Worm (Caenorhabditis elegans) whole organism, young adult: ENCODE results near the gene ubq-1.
A peak's percentile ranks its signal among the peaks of the same experiment; 100 is the strongest.

Experiments
- C06A6.2 ChIP-seq: fragments of 200-800 bp; sonication (Bioruptor generic); conservative IDR thresholded peaks from 2 replicates; pipeline ENCODE4 v1.3.6; 2022; ENCODE audit warnings: missing genetic modification characterization, missing compliant biosample characterization
- C17E4.6 ChIP-seq: fragments of 200-800 bp; sonication (Bioruptor generic); IDR thresholded peaks from 2 replicates; pipeline ENCODE4 v1.3.6; 2022; ENCODE audit warnings: missing genetic modification reagents, missing genetic modification characterization, missing compliant biosample characterization
- F10E7.11 ChIP-seq: sonication (generic microtip); optimal IDR thresholded peaks from 2 replicates; lab custom pipeline; 2017; ENCODE audit warnings: mild to moderate bottlenecking, missing genetic modification characterization, moderate library complexity, missing compliant biosample characterization
- F23B12.7 ChIP-seq: sonication (generic microtip); optimal IDR thresholded peaks from 2 replicates; lab custom pipeline; 2017; ENCODE audit warnings: missing genetic modification characterization, mild to moderate bottlenecking, missing compliant biosample characterization, antibody characterized with exemption, moderate library complexity; ENCODE audit not compliant: insufficient read depth
- F33H1.4 ChIP-seq: fragments of 200-800 bp; sonication (Bioruptor generic); IDR thresholded peaks from 2 replicates; pipeline ENCODE4 v1.3.6; 2022; ENCODE audit warnings: missing genetic modification reagents, missing genetic modification characterization, missing compliant biosample characterization
- F57C9.4 ChIP-seq: sonication (generic microtip); optimal IDR thresholded peaks from 2 replicates; lab custom pipeline; 2017; ENCODE audit warnings: mild to moderate bottlenecking, missing genetic modification characterization, missing compliant biosample characterization
- K11D2.4 ChIP-seq: fragments of 200-800 bp; sonication (Bioruptor generic); IDR thresholded peaks from 2 replicates; pipeline ENCODE4 v1.3.6; 2022; ENCODE audit warnings: missing genetic modification reagents, missing genetic modification characterization, missing compliant biosample characterization
- T07F8.4 ChIP-seq: sonication (generic microtip); optimal IDR thresholded peaks from 2 replicates; lab custom pipeline; 2016; ENCODE audit warnings: mild to moderate bottlenecking, missing genetic modification characterization, moderate library complexity, missing compliant biosample characterization
- Y53F4B.3 ChIP-seq: fragments of 200-800 bp; sonication (Bioruptor generic); IDR thresholded peaks from 2 replicates; pipeline ENCODE4 v1.3.6; 2022; ENCODE audit warnings: missing genetic modification reagents, missing genetic modification characterization, missing compliant biosample characterization
- Y56A3A.18 ChIP-seq: fragments of 200-800 bp; sonication (Bioruptor generic); IDR thresholded peaks from 2 replicates; pipeline ENCODE4 v1.3.6; 2022; ENCODE audit warnings: missing genetic modification reagents, missing genetic modification characterization, missing compliant biosample characterization
- Y67H2A.10 ChIP-seq: fragments of 200-800 bp; sonication (Bioruptor generic); conservative IDR thresholded peaks from 2 replicates; pipeline ENCODE4 v1.3.6; 2022; ENCODE audit warnings: missing genetic modification reagents, missing genetic modification characterization, missing compliant biosample characterization
- Y79H2A.3 ChIP-seq: fragments of 200-800 bp; sonication (Bioruptor generic); conservative IDR thresholded peaks from 2 replicates; pipeline ENCODE4 v1.3.6; 2022; ENCODE audit warnings: missing genetic modification reagents, missing genetic modification characterization, missing compliant biosample characterization
- Y95B8A.8 ChIP-seq: fragments of 200-800 bp; sonication (Bioruptor generic); IDR thresholded peaks from 2 replicates; pipeline ENCODE4 v1.3.6; 2022; ENCODE audit warnings: missing genetic modification reagents, missing genetic modification characterization, missing compliant biosample characterization
- ZK185.1 ChIP-seq: sonication (generic microtip); optimal IDR thresholded peaks from 2 replicates; lab custom pipeline; 2016; ENCODE audit warnings: mild to moderate bottlenecking, missing genetic modification characterization, missing compliant biosample characterization; ENCODE audit not compliant: poor library complexity, severe bottlenecking
- akir-1 ChIP-seq: fragments of 200-800 bp; sonication (Bioruptor generic); optimal IDR thresholded peaks from 2 replicates; lab custom pipeline; 2018; ENCODE audit warnings: mild to moderate bottlenecking, missing genetic modification characterization, moderate library complexity, missing compliant biosample characterization
- attf-3 ChIP-seq: fragments of 200-800 bp; sonication (Bioruptor generic); conservative IDR thresholded peaks from 2 replicates; pipeline ENCODE4 v1.3.6; 2022; ENCODE audit warnings: missing genetic modification reagents, missing genetic modification characterization, missing compliant biosample characterization
- ccch-3 ChIP-seq: fragments of 200-800 bp; sonication (Bioruptor generic); optimal IDR thresholded peaks from 2 replicates; lab custom pipeline; 2018; ENCODE audit warnings: mild to moderate bottlenecking, missing genetic modification characterization, missing compliant biosample characterization
- ceh-27 ChIP-seq: fragments of 200-800 bp; sonication (Bioruptor generic); optimal IDR thresholded peaks from 2 replicates; lab custom pipeline; 2018; ENCODE audit warnings: mild to moderate bottlenecking, missing genetic modification characterization, moderate library complexity, missing compliant biosample characterization
- ceh-40 ChIP-seq: fragments of 200-800 bp; sonication (Bioruptor generic); IDR thresholded peaks from 2 replicates; pipeline ENCODE4 v1.3.6; 2022; ENCODE audit warnings: missing genetic modification characterization, missing compliant biosample characterization
- ceh-58 ChIP-seq: fragments of 200-800 bp; sonication (Bioruptor generic); IDR thresholded peaks from 2 replicates; pipeline ENCODE4 v1.3.6; 2022; ENCODE audit warnings: missing genetic modification characterization, missing compliant biosample characterization
- ceh-79 ChIP-seq: sonication (generic microtip); optimal IDR thresholded peaks from 2 replicates; lab custom pipeline; 2017; ENCODE audit warnings: mild to moderate bottlenecking, missing genetic modification characterization, missing compliant biosample characterization
- chd-7 ChIP-seq: sonication (generic microtip); optimal IDR thresholded peaks from 2 replicates; lab custom pipeline; 2016; ENCODE audit warnings: mild to moderate bottlenecking, missing genetic modification characterization, moderate library complexity, missing compliant biosample characterization
- die-1 ChIP-seq: sonication (generic microtip); optimal IDR thresholded peaks from 2 replicates; lab custom pipeline; 2016; ENCODE audit warnings: missing genotype, mild to moderate bottlenecking, missing genetic modification characterization, missing compliant biosample characterization
- dox-1 ChIP-seq: fragments of 200-800 bp; sonication (Bioruptor generic); IDR thresholded peaks from 2 replicates; pipeline ENCODE4 v1.3.6; 2022; ENCODE audit warnings: missing genetic modification reagents, missing genetic modification characterization, missing compliant biosample characterization
- egrh-3 ChIP-seq: fragments of 200-800 bp; sonication (Bioruptor generic); IDR thresholded peaks from 2 replicates; pipeline ENCODE4 v1.3.6; 2022; ENCODE audit warnings: missing genetic modification reagents, missing genetic modification characterization, missing compliant biosample characterization
- fkh-3 ChIP-seq: sonication (generic microtip); optimal IDR thresholded peaks from 2 replicates; lab custom pipeline; 2016; ENCODE audit warnings: mild to moderate bottlenecking, missing genetic modification characterization, missing compliant biosample characterization
- hmg-1.2 ChIP-seq: fragments of 200-800 bp; sonication (Bioruptor generic); IDR thresholded peaks from 2 replicates; pipeline ENCODE4 v1.3.6; 2022; ENCODE audit warnings: missing genetic modification reagents, missing genetic modification characterization, missing compliant biosample characterization
- let-526 ChIP-seq: fragments of 200-800 bp; sonication (Bioruptor generic); IDR thresholded peaks from 2 replicates; pipeline ENCODE4 v1.3.6; 2022; ENCODE audit warnings: missing genetic modification reagents, missing genetic modification characterization, missing compliant biosample characterization
- lin-26 ChIP-seq: fragments of 200-800 bp; sonication (Bioruptor generic); IDR thresholded peaks from 2 replicates; pipeline ENCODE4 v1.3.6; 2022; ENCODE audit warnings: missing genetic modification reagents, missing genetic modification characterization, missing compliant biosample characterization
- lin-40 ChIP-seq: sonication (generic microtip); optimal IDR thresholded peaks from 2 replicates; lab custom pipeline; 2016; ENCODE audit warnings: missing genetic modification characterization, mild to moderate bottlenecking, missing compliant biosample characterization, missing genotype, missing genetic modification reagents
- lsl-1 ChIP-seq: fragments of 200-800 bp; sonication (Bioruptor generic); optimal IDR thresholded peaks from 2 replicates; lab custom pipeline; 2018; ENCODE audit warnings: mild to moderate bottlenecking, missing genetic modification characterization, moderate library complexity, missing compliant biosample characterization
- madf-10 ChIP-seq: sonication (generic microtip); optimal IDR thresholded peaks from 2 replicates; lab custom pipeline; 2016; ENCODE audit warnings: mild to moderate bottlenecking, missing genetic modification characterization, missing compliant biosample characterization
- madf-6 ChIP-seq: fragments of 200-800 bp; sonication (Bioruptor generic); IDR thresholded peaks from 2 replicates; pipeline ENCODE4 v1.3.6; 2022; ENCODE audit warnings: missing genetic modification reagents, missing genetic modification characterization, missing compliant biosample characterization
- mcd-1 ChIP-seq: fragments of 200-800 bp; sonication (Bioruptor generic); IDR thresholded peaks from 2 replicates; pipeline ENCODE4 v1.3.6; 2022; ENCODE audit warnings: missing genetic modification reagents, missing genetic modification characterization, missing compliant biosample characterization
- mes-4 ChIP-seq: sonication (generic microtip); optimal IDR thresholded peaks from 2 replicates; lab custom pipeline; 2016; ENCODE audit warnings: missing genotype, missing genetic modification characterization, missing compliant biosample characterization
- mxl-1 ChIP-seq: sonication (generic microtip); optimal IDR thresholded peaks from 2 replicates; lab custom pipeline; 2016; ENCODE audit warnings: missing genetic modification characterization, missing compliant biosample characterization
- nfya-2 ChIP-seq: fragments of 200-800 bp; sonication (Bioruptor generic); IDR thresholded peaks from 2 replicates; pipeline ENCODE4 v1.3.6; 2022; ENCODE audit warnings: missing genetic modification reagents, missing genetic modification characterization, missing compliant biosample characterization
- nfyb-1 ChIP-seq: fragments of 200-800 bp; sonication (Bioruptor generic); IDR thresholded peaks from 2 replicates; pipeline ENCODE4 v1.3.6; 2022; ENCODE audit warnings: missing genetic modification reagents, missing genetic modification characterization, missing compliant biosample characterization
- nhr-27 ChIP-seq: fragments of 200-800 bp; sonication (Bioruptor generic); optimal IDR thresholded peaks from 2 replicates; lab custom pipeline; 2018; ENCODE audit warnings: mild to moderate bottlenecking, missing genetic modification characterization, moderate library complexity, missing compliant biosample characterization
- nhr-80 ChIP-seq: sonication (generic microtip); optimal IDR thresholded peaks from 2 replicates; lab custom pipeline; 2016; ENCODE audit warnings: missing genetic modification characterization, missing compliant biosample characterization
- nhr-90 ChIP-seq: sonication (generic microtip); optimal IDR thresholded peaks from 2 replicates; lab custom pipeline; 2016; ENCODE audit warnings: missing genotype, mild to moderate bottlenecking, missing genetic modification characterization, missing compliant biosample characterization
- rcor-1 ChIP-seq: fragments of 200-800 bp; sonication (Bioruptor generic); IDR thresholded peaks from 2 replicates; pipeline ENCODE4 v1.3.6; 2022; ENCODE audit warnings: missing genetic modification reagents, missing genetic modification characterization, missing compliant biosample characterization
- rpc-1 ChIP-seq, 2 experiments: fragments of 150-350 bp in 1 of 2; sonication (generic microtip) in 1 of 2; optimal IDR thresholded peaks; 2 replicates each; lab custom pipeline; 2014 to 2018; ENCODE audit warnings: missing biosample characterization in 1 of 2, missing genetic modification characterization in 1 of 2, missing genetic modification reagents in 1 of 2, missing genotype in 1 of 2
- sdz-38 ChIP-seq: sonication (generic microtip); optimal IDR thresholded peaks from 2 replicates; lab custom pipeline; 2016; ENCODE audit warnings: missing genotype, missing genetic modification characterization, missing compliant biosample characterization
- sea-2 ChIP-seq: fragments of 200-800 bp; sonication (Bioruptor generic); IDR thresholded peaks from 2 replicates; pipeline ENCODE4 v1.3.6; 2022; ENCODE audit warnings: missing genetic modification characterization, missing compliant biosample characterization
- snpc-1.3 ChIP-seq: sonication (generic microtip); optimal IDR thresholded peaks from 2 replicates; lab custom pipeline; 2017; ENCODE audit warnings: missing genetic modification characterization, mild to moderate bottlenecking, missing compliant biosample characterization, antibody characterized with exemption, moderate library complexity, missing genotype, missing genetic modification reagents; ENCODE audit not compliant: insufficient read depth
- ztf-6 ChIP-seq: fragments of 200-800 bp; sonication (Bioruptor generic); IDR thresholded peaks from 2 replicates; pipeline ENCODE4 v1.3.6; 2022; ENCODE audit warnings: missing genetic modification reagents, missing genetic modification characterization, missing compliant biosample characterization

The ubq-1 gene

ce11 chrIII:5938790-5939452 is 1.1 kb upstream of the ubq-1 start (continued):
- TF ChIP-seq F33H1.4 (GFP tag; lab: Robert Waterston, UW) (peak; percentile 96), ceh-58 (GFP tag; lab: Robert Waterston, UW) (no peak), nfyb-1 (GFP tag; lab: Robert Waterston, UW) (no peak), Y79H2A.3 (GFP tag; lab: Robert Waterston, UW) (no peak), snpc-1.3 (peak; percentile 26), nhr-80 (tag; lab: Kevin White, UChicago) (peak; percentile 46), rpc-1 (optimal IDR thresholded peaks at IDR 0.05; lab: Kevin White, UChicago) (no peak), rpc-1 (tag; optimal IDR thresholded peaks at IDR 0.05; lab: Kevin White, UChicago) (no peak), attf-3 (GFP tag; lab: Robert Waterston, UW) (no peak), mes-4 (no peak), ceh-79 (tag; lab: Kevin White, UChicago) (no peak), dox-1 (peak; percentile 77), hmg-1.2 (GFP tag; lab: Robert Waterston, UW) (peak; percentile 37; the same call in 1 of the 2 replicates), let-526 (GFP tag; lab: Robert Waterston, UW) (no peak), madf-10 (tag; lab: Kevin White, UChicago) (no peak), fkh-3 (tag; lab: Kevin White, UChicago) (no peak), nfya-2 (no peak), Y95B8A.8 (GFP tag; lab: Robert Waterston, UW) (peak; percentile 89), ZK185.1 (tag; lab: Kevin White, UChicago) (no peak), sdz-38 (tag; lab: Kevin White, UChicago) (no peak), F57C9.4 (tag; lab: Kevin White, UChicago) (no peak), Y56A3A.18 (GFP tag; lab: Robert Waterston, UW) (no peak), sea-2 (GFP tag; lab: Robert Waterston, UW) (no peak), ceh-27 (GFP tag; lab: Kevin White, UChicago) (no peak), lin-26 (GFP tag; lab: Robert Waterston, UW) (no peak), mcd-1 (peak; percentile 43; the same call in 1 of the 2 replicates), C17E4.6 (GFP tag; lab: Robert Waterston, UW) (0 out of 2 replicates have a peak, but pooled peaks have one; percentile 29), mxl-1 (tag; lab: Kevin White, UChicago) (no peak), nhr-90 (no peak), F23B12.7 (tag; lab: Kevin White, UChicago) (no peak), C06A6.2 (GFP tag; lab: Robert Waterston, UW) (no peak), akir-1 (GFP tag; lab: Kevin White, UChicago) (no peak), madf-6 (peak; percentile 95; the same call in 1 of the 2 replicates), nhr-27 (tag; lab: Kevin White, UChicago) (no peak), chd-7 (tag; lab: Kevin White, UChicago) (no peak), K11D2.4 (no peak), Y67H2A.10 (GFP tag; lab: Robert Waterston, UW) (peak; percentile 71), Y53F4B.3 (GFP tag; lab: Robert Waterston, UW) (no peak)
- TF ChIP-seq, all 124 proteins: peak for 40

- TF ChIP-seq lin-40 (peak; percentile 45), nhr-27 (tag; lab: Kevin White, UChicago) (peak; percentile 62), attf-3 (GFP tag; lab: Robert Waterston, UW) (no peak), F10E7.11 (tag; lab: Kevin White, UChicago) (no peak), egrh-3 (no peak; the same call in 1 of the 2 replicates), ccch-3 (GFP tag; lab: Kevin White, UChicago) (no peak), sdz-38 (tag; lab: Kevin White, UChicago) (no peak), ceh-40 (GFP tag; lab: Robert Waterston, UW) (peak; percentile 22; the same call in 1 of the 2 replicates), lsl-1 (GFP tag; lab: Kevin White, UChicago) (no peak), F57C9.4 (tag; lab: Kevin White, UChicago) (no peak), ztf-6 (GFP tag; lab: Robert Waterston, UW) (no peak), Y79H2A.3 (GFP tag; lab: Robert Waterston, UW) (no peak), rcor-1 (GFP tag; lab: Robert Waterston, UW) (peak; percentile 58; the same call in 1 of the 2 replicates), sea-2 (GFP tag; lab: Robert Waterston, UW) (no peak), die-1 (peak; percentile 59), nhr-90 (peak; percentile 72), T07F8.4 (tag; lab: Kevin White, UChicago) (peak; percentile 13)
These were observed 496 bp downstream of the ubq-1 start for ce11 chrIII:5940525-5940974.
